Worm (Caenorhabditis elegans): ENCODE results near the gene sru-15.

- no peak for TF ChIP-seq ets-4 (GFP tag; optimal IDR thresholded peaks at IDR 0.05)
- no peak for TF ChIP-seq unc-62 (GFP tag; optimal IDR thresholded peaks at IDR 0.05)
- TF ChIP-seq ama-1 (optimal IDR thresholded peaks at IDR 0.05), result no peak
- no peak for TF ChIP-seq ama-1 (GFP tag; optimal IDR thresholded peaks at IDR 0.05)
- no peak for TF ChIP-seq zfh-2 (GFP tag; conservative IDR thresholded peaks at IDR 0.05)
- no peak for TF ChIP-seq nhr-90 (tag; optimal IDR thresholded peaks at IDR 0.05)
- TF ChIP-seq F49E8.2 (tag; optimal IDR thresholded peaks at IDR 0.05; ENCODE audit: insufficient read depth), result no peak
- no peak for TF ChIP-seq C06A6.2 (GFP tag; conservative IDR thresholded peaks at IDR 0.05)
- TF ChIP-seq die-1 (tag; optimal IDR thresholded peaks at IDR 0.05), result no peak
- no peak for TF ChIP-seq sptf-2 (GFP tag; optimal IDR thresholded peaks at IDR 0.05)
Measured at ce11 chrIV:17441260-17441659, 45.2 kb downstream of the sru-15 start.

All from whole organism, young adult.